Fruit fly (Drosophila melanogaster): ENCODE data around the gene CG3557.

dm6 chr2L:2424497-2424896 is 38.9 kb upstream of the CG3557 start, which contains the start of gene CG44139:
- no peak for TF ChIP-seq Gug (GFP tag; IDR thresholded peaks at IDR 0.05)
- no peak for TF ChIP-seq topi (GFP tag; optimal IDR thresholded peaks at IDR 0.05)
- TF ChIP-seq CG16779 (tag; optimal IDR thresholded peaks at IDR 0.05) = no peak
- no peak for TF ChIP-seq Smox (GFP tag; optimal IDR thresholded peaks at IDR 0.05)
- no peak for TF ChIP-seq Sox102F (GFP tag; optimal IDR thresholded peaks at IDR 0.05)
- no peak for TF ChIP-seq Ets96B (tag; optimal IDR thresholded peaks at IDR 0.05)
- TF ChIP-seq Eip75B (GFP tag; optimal IDR thresholded peaks at IDR 0.05) = no peak
- no peak for TF ChIP-seq ss (GFP tag; optimal IDR thresholded peaks at IDR 0.05)
- no peak for TF ChIP-seq Lpt (GFP tag; optimal IDR thresholded peaks at IDR 0.05)
- no peak for TF ChIP-seq Blimp-1 (GFP tag; optimal IDR thresholded peaks at IDR 0.05)
- no peak for TF ChIP-seq dsx (GFP tag; optimal IDR thresholded peaks at IDR 0.05; ENCODE audit: poor library complexity, severe bottlenecking)
- TF ChIP-seq esn (GFP tag; optimal IDR thresholded peaks at IDR 0.05) = no peak
- no peak for TF ChIP-seq Sox14 (GFP tag; optimal IDR thresholded peaks at IDR 0.05)
- no peak for TF ChIP-seq fd59A (GFP tag; optimal IDR thresholded peaks at IDR 0.05)

Data from whole organism, prepupa.